Worm (Caenorhabditis elegans) whole organism, early embryonic: ENCODE results near the gene aco-1.

Experiments
- B0310.2 ChIP-seq: sonication (generic microtip); optimal IDR thresholded peaks from 2 replicates; lab custom pipeline; 2016; ENCODE audit warnings: mild to moderate bottlenecking, missing genetic modification characterization, missing compliant biosample characterization
- F13C5.2 ChIP-seq: sonication (generic microtip); optimal IDR thresholded peaks from 2 replicates; lab custom pipeline; 2017; ENCODE audit warnings: mild to moderate bottlenecking, missing genetic modification characterization, inconsistent platforms, missing compliant biosample characterization
- aly-1 ChIP-seq: sonication (generic microtip); optimal IDR thresholded peaks from 2 replicates; lab custom pipeline; 2016; ENCODE audit warnings: missing genetic modification characterization, missing compliant biosample characterization
- ama-1 ChIP-seq: fragments of 150-350 bp; optimal IDR thresholded peaks from 2 replicates; lab custom pipeline; 2014
- ceh-13 ChIP-seq: fragments of 200-800 bp; sonication (Bioruptor generic); optimal IDR thresholded peaks from 2 replicates; lab custom pipeline; 2018; ENCODE audit warnings: mild to moderate bottlenecking, missing genetic modification characterization, missing compliant biosample characterization
- ceh-36 ChIP-seq: sonication (generic microtip); optimal IDR thresholded peaks from 2 replicates; lab custom pipeline; 2016; ENCODE audit warnings: missing genetic modification characterization, inconsistent platforms, missing compliant biosample characterization
- flt-1 ChIP-seq: fragments of 200-800 bp; sonication (Bioruptor generic); IDR thresholded peaks from 2 replicates; pipeline ENCODE4 v1.3.6; 2022; ENCODE audit warnings: missing genetic modification characterization, missing compliant biosample characterization
- hnd-1 ChIP-seq: sonication (generic microtip); optimal IDR thresholded peaks from 2 replicates; lab custom pipeline; 2016; ENCODE audit warnings: missing genetic modification characterization, missing compliant biosample characterization
- pes-1 ChIP-seq: fragments of 200-800 bp; sonication (Bioruptor generic); IDR thresholded peaks from 2 replicates; pipeline ENCODE4 v1.3.6; 2022; ENCODE audit warnings: missing genetic modification reagents, missing genetic modification characterization, missing compliant biosample characterization
- scrt-1 ChIP-seq: fragments of 200-800 bp; sonication (Bioruptor generic); IDR thresholded peaks from 2 replicates; pipeline ENCODE4 v1.3.6; 2022; ENCODE audit warnings: missing genetic modification characterization, missing compliant biosample characterization
- sea-1 ChIP-seq: fragments of 200-800 bp; sonication (Bioruptor generic); conservative IDR thresholded peaks from 2 replicates; pipeline ENCODE4 v1.3.6; 2022; ENCODE audit warnings: missing genetic modification characterization, missing compliant biosample characterization
- tbx-11 ChIP-seq: fragments of 200-800 bp; sonication (Bioruptor generic); IDR thresholded peaks from 2 replicates; pipeline ENCODE4 v1.3.6; 2022; ENCODE audit warnings: missing genetic modification characterization, missing compliant biosample characterization
- tra-4 ChIP-seq: sonication (generic microtip); optimal IDR thresholded peaks from 2 replicates; lab custom pipeline; 2017; ENCODE audit warnings: missing genetic modification characterization, missing compliant biosample characterization

DNA sequence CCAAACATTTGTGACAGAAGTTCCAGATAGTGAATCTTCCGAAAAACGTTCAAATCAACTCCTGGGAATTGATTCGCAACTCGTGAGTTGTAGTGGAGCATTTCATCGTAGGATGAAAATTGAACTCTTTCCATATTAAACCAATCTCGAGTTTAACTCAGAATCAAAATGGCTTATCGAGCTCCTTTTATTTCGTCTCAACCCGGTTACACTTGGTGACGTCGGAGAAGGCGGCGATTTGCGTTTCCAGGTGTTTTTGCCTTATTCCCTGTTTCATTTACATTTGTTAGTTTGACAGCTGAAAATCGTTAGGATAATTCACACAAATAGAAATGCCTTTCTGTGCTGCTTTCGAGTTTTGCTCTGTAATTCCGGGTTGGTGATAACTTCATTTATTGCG, 35.8 kb downstream of the aco-1 start, which contains the start of gene F42E11.3:
- TF ChIP-seq flt-1 (GFP tag; lab: Robert Waterston, UW), result no peak
- no peak for TF ChIP-seq tra-4 (tag; lab: Kevin White, UChicago)
- no peak for TF ChIP-seq ama-1 (lab: Kevin White, UChicago)
- no peak for TF ChIP-seq scrt-1 (GFP tag; lab: Robert Waterston, UW)
- no peak for TF ChIP-seq ceh-36 (tag; lab: Kevin White, UChicago)
- no peak for TF ChIP-seq tbx-11
- TF ChIP-seq B0310.2 (tag; lab: Kevin White, UChicago), result no peak
- no peak for TF ChIP-seq hnd-1 (tag; lab: Kevin White, UChicago)
- TF ChIP-seq ceh-13 (GFP tag; lab: Kevin White, UChicago), result no peak
- no peak for TF ChIP-seq pes-1 (GFP tag; lab: Robert Waterston, UW)
- no peak for TF ChIP-seq F13C5.2 (tag; lab: Kevin White, UChicago)
- TF ChIP-seq aly-1 (tag; lab: Kevin White, UChicago), result no peak
- no peak for TF ChIP-seq sea-1
